Fruit fly (Drosophila melanogaster): ENCODE data around the gene SrpRbeta.

- TF ChIP-seq CG13204 (GFP tag; optimal IDR thresholded peaks at IDR 0.05) (no peak), CG32121 (GFP tag; IDR thresholded peaks at IDR 0.05) (no peak), Snoo (tag; optimal IDR thresholded peaks at IDR 0.05) (no peak), CG8301 (tag; optimal IDR thresholded peaks at IDR 0.05) (no peak), CG34367 (tag; optimal IDR thresholded peaks at IDR 0.05) (no peak), EcR (GFP tag; optimal IDR thresholded peaks at IDR 0.05) (no peak), CG10348 (GFP tag; IDR thresholded peaks at IDR 0.05) (no peak), CG17806 (tag; optimal IDR thresholded peaks at IDR 0.05) (no peak), CG14655 (GFP tag; optimal IDR thresholded peaks at IDR 0.05) (no peak), gl (tag; optimal IDR thresholded peaks at IDR 0.05) (no peak)
Measured at dm6 chr3L:8680353-8680752, 39.7 kb downstream of the SrpRbeta start.
